Fruit fly (Drosophila melanogaster): ENCODE results near the gene CG9399.

- TF ChIP-seq CG8301 (tag; optimal IDR thresholded peaks at IDR 0.05), result no peak
- no peak for TF ChIP-seq D1 (tag; optimal IDR thresholded peaks at IDR 0.05)
- no peak for TF ChIP-seq CG8159 (tag; optimal IDR thresholded peaks at IDR 0.05)
- no peak for TF ChIP-seq EcR (GFP tag; optimal IDR thresholded peaks at IDR 0.05)
- TF ChIP-seq CG12605 (GFP tag; IDR thresholded peaks at IDR 0.05), result no peak; the same call in 1 of the 2 replicates
- no peak for TF ChIP-seq Pif1B (GFP tag; optimal IDR thresholded peaks at IDR 0.05)
- TF ChIP-seq CG17806 (tag; optimal IDR thresholded peaks at IDR 0.05), result no peak
- no peak for TF ChIP-seq CG10348 (GFP tag; IDR thresholded peaks at IDR 0.05)
- no peak for TF ChIP-seq CG14655 (GFP tag; optimal IDR thresholded peaks at IDR 0.05)
Measured at dm6 chr3R:9532437-9533180, 41.4 kb downstream of the CG9399 start, which contains the start of gene by.

Measured in whole organism, pupa.